Fruit fly (Drosophila melanogaster): Measurements from ENCODE around the gene by.

Gene by

DNA sequence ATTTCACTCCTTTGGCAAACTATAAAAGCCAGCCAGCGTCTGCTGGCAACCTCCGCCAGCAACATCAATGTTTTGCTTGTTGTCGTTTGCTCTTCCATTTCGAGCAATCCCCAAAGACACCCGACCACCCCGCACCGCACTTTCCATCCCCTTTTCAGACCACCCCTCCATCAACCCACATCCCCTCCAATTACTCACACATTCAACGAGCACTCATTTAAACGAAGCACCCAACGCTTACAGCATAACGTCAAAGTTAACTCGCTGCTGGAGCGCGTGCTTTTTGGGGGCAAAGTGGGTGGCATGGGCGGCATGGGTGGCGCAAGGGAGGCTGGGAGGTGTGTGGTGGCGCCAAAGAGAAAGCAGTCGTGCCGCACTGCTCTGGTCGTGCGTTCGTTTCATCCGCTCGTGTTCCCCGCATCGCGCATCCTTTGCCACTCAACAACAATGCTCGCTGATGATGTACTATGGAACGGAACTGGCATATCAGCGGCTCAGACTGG is 41.7 kb downstream of the by start (continued):
- TF ChIP-seq CG18262 (tag; optimal IDR thresholded peaks at IDR 0.05) (no peak), tin (GFP tag; optimal IDR thresholded peaks at IDR 0.05) (no peak), zfh2 (GFP tag; optimal IDR thresholded peaks at IDR 0.05) (no peak), D19A (tag; optimal IDR thresholded peaks at IDR 0.05) (no peak), Elba2 (GFP tag; optimal IDR thresholded peaks at IDR 0.05) (no peak), CG15514 (GFP tag; optimal IDR thresholded peaks at IDR 0.05) (no peak), CG8944 (GFP tag; optimal IDR thresholded peaks at IDR 0.05) (no peak), zen (tag; optimal IDR thresholded peaks at IDR 0.05) (no peak), amos (GFP tag; IDR thresholded peaks at IDR 0.05; ENCODE audit: partially characterized antibody) (peak; percentile 18; the same call in 1 of the 2 replicates), prd (optimal IDR thresholded peaks at IDR 0.05) (no peak), prd (GFP tag; IDR thresholded peaks at IDR 0.05) (no peak), nerfin-2 (GFP tag; IDR thresholded peaks at IDR 0.05; ENCODE audit: partially characterized antibody) (no peak), mirr (GFP tag; optimal IDR thresholded peaks at IDR 0.05) (peak; percentile 75), grau (tag; optimal IDR thresholded peaks at IDR 0.05) (no peak), GATAe (GFP tag; conservative IDR thresholded peaks at IDR 0.05) (no peak), ewg (GFP tag; optimal IDR thresholded peaks at IDR 0.05) (no peak), CG18764 (GFP tag; optimal IDR thresholded peaks at IDR 0.05) (no peak), run (tag; optimal IDR thresholded peaks at IDR 0.05) (no peak), ara (GFP tag; IDR thresholded peaks at IDR 0.05) (no peak), Atf3 (GFP tag; optimal IDR thresholded peaks at IDR 0.05) (no peak), CG8290 (GFP tag; optimal IDR thresholded peaks at IDR 0.05) (no peak), CG8290 (tag; optimal IDR thresholded peaks at IDR 0.05) (peak in 1 of 2 experiments; percentile 18), bowl (GFP tag; IDR thresholded peaks at IDR 0.05) (no peak), pum (GFP tag; optimal IDR thresholded peaks at IDR 0.05) (no peak), CG14014 (GFP tag; IDR thresholded peaks at IDR 0.05) (no peak), CG10462 (GFP tag; optimal IDR thresholded peaks at IDR 0.05) (no peak), lbe (GFP tag; optimal IDR thresholded peaks at IDR 0.05) (no peak), lov (optimal IDR thresholded peaks at IDR 0.05) (no peak), lov (GFP tag; IDR thresholded peaks at IDR 0.05) (no peak), btn (GFP tag; optimal IDR thresholded peaks at IDR 0.05) (no peak), ind (GFP tag; optimal IDR thresholded peaks at IDR 0.05) (no peak), H2.0 (GFP tag; IDR thresholded peaks at IDR 0.05) (no peak), Xrp1 (GFP tag; IDR thresholded peaks at IDR 0.05) (no peak), sqz (GFP tag; optimal IDR thresholded peaks at IDR 0.05) (no peak), ci (GFP tag; IDR thresholded peaks at IDR 0.05) (0 out of 3 replicates have a peak, but pooled peaks have one; percentile 23), CG15269 (tag; optimal IDR thresholded peaks at IDR 0.05) (no peak), pho (GFP tag; optimal IDR thresholded peaks at IDR 0.05) (no peak), Deaf1 (tag; optimal IDR thresholded peaks at IDR 0.05) (peak; percentile 87), trh (GFP tag; optimal IDR thresholded peaks at IDR 0.05) (no peak), CG3407 (GFP tag; optimal IDR thresholded peaks at IDR 0.05) (no peak), CG12659 (GFP tag; optimal IDR thresholded peaks at IDR 0.05) (no peak), en (GFP tag; optimal IDR thresholded peaks at IDR 0.05) (no peak), CG16815 (GFP tag; optimal IDR thresholded peaks at IDR 0.05) (no peak), croc (GFP tag; conservative IDR thresholded peaks at IDR 0.05) (no peak), ems (GFP tag; optimal IDR thresholded peaks at IDR 0.05) (no peak), CG10979 (tag; optimal IDR thresholded peaks at IDR 0.05) (no peak), CG16779 (GFP tag; IDR thresholded peaks at IDR 0.05) (peak; percentile 69; the same call in 1 of the 2 replicates), unpg (GFP tag; optimal IDR thresholded peaks at IDR 0.05) (no peak), CG34376 (GFP tag; optimal IDR thresholded peaks at IDR 0.05) (no peak), CG6854 (GFP tag; optimal IDR thresholded peaks at IDR 0.05) (peak; percentile 32), Mad (GFP tag; optimal IDR thresholded peaks at IDR 0.05) (no peak), Fer2 (tag; optimal IDR thresholded peaks at IDR 0.05) (no peak), CG30431 (GFP tag; optimal IDR thresholded peaks at IDR 0.05) (no peak)
